Fruit fly (Drosophila melanogaster) whole organism: ENCODE data around the gene CG14260.

ENCODE experiments used
- CG8478 ChIP-seq: fragments of >200 bp; optimal IDR thresholded peaks from 2 replicates; lab custom pipeline; 2018; ENCODE audit warnings: inconsistent platforms
- Dll ChIP-seq: fragments of >200 bp; optimal IDR thresholded peaks from 2 replicates; lab custom pipeline; 2017
- EcR ChIP-seq, 2 experiments: fragments of >200 bp; optimal IDR thresholded peaks; 2 replicates each; lab custom pipeline; 2017; ENCODE audit warnings: missing biosample characterization in 2 of 2, missing genetic modification characterization in 2 of 2, missing genetic modification reagents in 2 of 2
- pan ChIP-seq: fragments of >200 bp; optimal IDR thresholded peaks from 2 replicates; lab custom pipeline; 2017
- psq ChIP-seq: fragments of >200 bp; optimal IDR thresholded peaks from 2 replicates; lab custom pipeline; 2017
- usp ChIP-seq: fragments of >200 bp; optimal IDR thresholded peaks from 2 replicates; lab custom pipeline; 2017; ENCODE audit warnings: missing biosample characterization, missing genetic modification characterization, mixed read lengths

The CG14260 gene

DNA sequence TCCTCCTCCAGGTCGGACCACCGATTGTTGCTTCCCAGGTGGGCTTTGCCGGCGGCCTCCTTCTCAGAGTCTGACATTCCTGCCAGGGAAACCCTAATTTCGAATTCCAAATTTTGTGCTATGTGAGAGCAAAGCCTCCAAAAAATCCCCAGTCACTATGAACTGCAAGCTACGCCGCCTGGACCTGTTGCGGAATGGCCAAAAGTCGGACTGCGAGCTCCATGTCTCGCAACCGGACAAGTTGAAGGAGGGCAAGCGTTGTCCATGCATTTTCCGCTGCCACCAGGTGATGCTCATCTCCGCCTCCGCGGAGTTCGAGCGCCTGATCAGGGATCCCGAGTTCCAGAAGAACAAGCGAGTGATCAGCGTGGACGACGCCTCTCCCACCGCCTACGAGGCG is at the start of gene CG14260, which contains the start of gene CG14262:
Gene CG14260 (plus strand): TSS at position 128 of the 400 bp plus-strand sequence.
Gene CG14262 (minus strand): TSS at position 101 of the 400 bp plus-strand sequence.
- no peak for TF ChIP-seq EcR (GFP tag; optimal IDR thresholded peaks at IDR 0.05; lab: Kevin White, UChicago)
- TF ChIP-seq psq = no peak
- TF ChIP-seq pan (lab: Kevin White, UChicago) = no peak
- TF ChIP-seq Dll (lab: Kevin White, UChicago) = no peak
- no peak for TF ChIP-seq CG8478 (lab: Kevin White, UChicago)

DNA sequence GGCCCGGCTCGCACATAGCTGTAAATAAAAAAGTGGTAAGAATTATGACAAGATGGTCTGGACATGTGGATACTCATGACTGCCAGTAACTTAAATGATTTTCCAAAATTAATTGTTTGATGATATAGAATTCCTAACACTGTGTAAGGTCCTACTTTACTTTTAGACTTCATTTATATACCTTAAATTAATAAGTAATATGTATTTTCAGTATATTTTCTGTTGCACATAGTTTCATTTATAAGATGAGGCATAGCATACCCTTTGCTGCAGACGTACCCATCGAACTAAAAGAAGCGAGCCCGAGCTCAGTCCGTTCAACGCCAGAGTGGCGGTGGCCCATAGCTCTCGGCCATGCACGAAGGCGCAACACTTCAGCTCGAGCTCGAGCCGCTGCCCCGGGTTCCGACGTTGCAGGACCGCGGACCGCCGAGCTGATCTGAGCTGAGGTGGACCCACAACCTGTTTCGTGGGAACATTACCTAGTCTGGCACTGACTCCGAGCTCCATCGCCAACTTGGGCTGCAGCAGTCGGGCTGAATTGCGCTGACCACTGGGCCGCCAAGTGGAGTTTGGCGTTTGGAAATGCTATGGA is 47.7 kb upstream of the CG14260 start:
- no peak for TF ChIP-seq CG8478 (lab: Kevin White, UChicago)
- TF ChIP-seq pan (lab: Kevin White, UChicago) = peak; percentile 86

DNA sequence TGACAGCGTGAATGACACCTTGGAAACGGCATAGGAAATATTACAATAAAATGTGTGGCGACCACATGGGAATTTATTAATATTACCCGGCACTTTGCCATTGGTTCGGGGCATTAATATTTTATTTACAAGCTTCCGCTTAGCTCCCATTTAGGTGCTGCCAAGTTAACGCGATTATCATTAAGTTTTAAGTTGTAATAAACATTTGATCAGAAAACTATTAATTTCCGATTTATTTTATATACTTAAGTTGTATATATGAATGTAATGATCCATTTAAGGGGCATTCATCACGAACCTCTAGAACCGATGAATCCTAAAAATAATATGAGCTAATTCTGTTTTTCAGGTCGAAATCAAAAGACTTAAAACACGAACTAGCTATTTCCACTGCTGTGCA is 47.0 kb upstream of the CG14260 start:
- TF ChIP-seq EcR (GFP tag; optimal IDR thresholded peaks at IDR 0.05; lab: Kevin White, UChicago) (no peak), Dll (lab: Kevin White, UChicago) (no peak), psq (no peak), CG8478 (lab: Kevin White, UChicago) (no peak), usp (no peak), pan (lab: Kevin White, UChicago) (no peak)

- TF ChIP-seq EcR (GFP tag; optimal IDR thresholded peaks at IDR 0.05; lab: Kevin White, UChicago) (no peak), usp (no peak), CG8478 (lab: Kevin White, UChicago) (no peak), pan (lab: Kevin White, UChicago) (no peak), Dll (lab: Kevin White, UChicago) (no peak), psq (no peak)
These were observed 46.4 kb upstream of the CG14260 start for dm6 chr3R:27218814-27219213.

DNA sequence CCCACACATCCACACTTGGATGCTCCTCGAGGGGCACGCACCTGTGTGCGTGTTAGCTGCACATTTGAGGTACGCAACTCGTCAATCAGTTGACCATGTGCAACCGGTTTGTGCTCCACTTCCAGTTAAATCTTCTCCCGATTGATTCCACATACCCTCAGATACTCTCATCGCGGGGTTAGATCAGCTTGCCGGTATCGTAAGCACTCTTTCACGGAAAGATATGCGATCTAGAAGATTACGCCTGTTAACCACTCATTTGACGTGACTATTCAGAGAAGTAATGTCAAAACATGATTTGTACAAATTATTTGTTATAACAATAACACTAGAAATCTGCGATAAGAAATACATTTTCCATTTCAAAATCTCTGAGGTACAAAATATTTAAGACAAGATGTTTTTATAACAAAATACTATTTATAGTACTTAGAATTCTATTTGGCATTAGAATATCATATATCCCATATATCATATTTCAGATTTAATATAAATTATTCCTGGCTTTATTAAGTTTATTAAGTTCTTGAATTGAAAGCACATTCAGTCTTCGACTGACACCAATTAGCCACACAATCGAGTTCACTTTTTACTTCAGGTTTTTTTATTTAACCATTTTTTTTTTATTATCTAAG is 44.3 kb upstream of the CG14260 start:
- TF ChIP-seq EcR (GFP tag; optimal IDR thresholded peaks at IDR 0.05; lab: Kevin White, UChicago) = no peak
- no peak for TF ChIP-seq CG8478 (lab: Kevin White, UChicago)
- TF ChIP-seq psq = no peak
- no peak for TF ChIP-seq usp
- TF ChIP-seq pan (lab: Kevin White, UChicago) = no peak
- TF ChIP-seq Dll (lab: Kevin White, UChicago) = no peak

dm6 chr3R:27222013-27222673 is 43.1 kb upstream of the CG14260 start:
- TF ChIP-seq pan (lab: Kevin White, UChicago) (no peak), usp (no peak), psq (no peak), CG8478 (lab: Kevin White, UChicago) (no peak), Dll (lab: Kevin White, UChicago) (no peak), EcR (GFP tag; optimal IDR thresholded peaks at IDR 0.05; lab: Kevin White, UChicago) (no peak)

DNA sequence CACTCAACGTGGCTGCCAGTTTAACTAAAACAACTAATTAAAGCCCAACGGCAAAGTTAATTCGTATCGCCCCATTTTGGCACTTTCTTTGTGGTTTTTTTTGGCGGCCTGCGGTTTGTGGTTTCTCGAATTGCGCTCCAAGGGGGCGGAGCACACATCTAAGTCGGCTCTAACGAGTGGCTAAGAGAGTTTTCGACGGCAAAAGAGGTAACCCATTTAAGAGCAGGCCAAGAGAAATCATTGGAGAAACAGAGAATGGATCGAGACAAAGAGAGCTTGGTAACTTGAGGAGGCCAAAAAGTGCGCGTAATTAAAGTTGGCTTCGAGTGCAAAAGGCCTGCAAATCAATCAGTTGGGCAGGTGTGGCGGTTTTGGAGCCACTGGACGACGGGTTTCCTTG is 42.2 kb upstream of the CG14260 start:
- TF ChIP-seq usp (no peak), psq (no peak)

DNA sequence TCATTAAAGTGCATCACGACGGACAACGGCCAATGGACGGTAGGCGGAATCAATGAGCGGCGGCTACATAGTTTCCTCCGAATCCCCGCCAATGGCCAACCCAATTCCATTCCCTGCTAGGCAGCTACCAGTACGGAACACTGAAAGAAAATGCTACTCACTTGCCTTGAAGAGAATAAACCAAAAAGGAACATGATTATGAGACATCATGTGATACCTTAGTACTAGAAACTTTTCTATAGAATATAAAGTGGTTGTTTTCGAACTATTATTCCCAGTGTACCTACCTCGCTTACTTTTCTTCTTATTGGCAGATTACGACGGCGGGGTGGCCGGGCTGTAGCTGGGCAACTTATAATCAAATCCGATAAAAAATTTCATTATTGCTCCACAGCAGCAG is 40.5 kb upstream of the CG14260 start:
- TF ChIP-seq psq = no peak
- no peak for TF ChIP-seq Dll (lab: Kevin White, UChicago)

DNA sequence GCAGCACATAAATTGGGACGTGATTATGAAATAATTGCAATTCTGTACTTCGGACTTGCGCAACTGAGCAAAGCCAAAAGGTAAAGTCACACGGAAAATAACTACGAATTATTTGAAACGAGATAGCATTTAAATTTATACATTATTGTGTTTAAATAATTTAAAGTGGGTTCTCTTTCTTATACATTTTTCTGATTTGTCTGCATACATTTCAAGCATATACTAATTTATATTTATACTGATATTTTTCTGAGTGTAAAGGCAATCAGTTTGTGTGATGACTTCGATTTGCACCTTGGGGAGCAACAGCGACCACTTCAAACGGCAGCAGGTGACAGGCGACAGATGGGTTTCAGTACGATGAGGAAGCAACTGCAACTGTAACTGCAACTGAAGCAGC is 39.8 kb upstream of the CG14260 start:
- TF ChIP-seq Dll (lab: Kevin White, UChicago) = peak; percentile 1
- no peak for TF ChIP-seq pan (lab: Kevin White, UChicago)

DNA sequence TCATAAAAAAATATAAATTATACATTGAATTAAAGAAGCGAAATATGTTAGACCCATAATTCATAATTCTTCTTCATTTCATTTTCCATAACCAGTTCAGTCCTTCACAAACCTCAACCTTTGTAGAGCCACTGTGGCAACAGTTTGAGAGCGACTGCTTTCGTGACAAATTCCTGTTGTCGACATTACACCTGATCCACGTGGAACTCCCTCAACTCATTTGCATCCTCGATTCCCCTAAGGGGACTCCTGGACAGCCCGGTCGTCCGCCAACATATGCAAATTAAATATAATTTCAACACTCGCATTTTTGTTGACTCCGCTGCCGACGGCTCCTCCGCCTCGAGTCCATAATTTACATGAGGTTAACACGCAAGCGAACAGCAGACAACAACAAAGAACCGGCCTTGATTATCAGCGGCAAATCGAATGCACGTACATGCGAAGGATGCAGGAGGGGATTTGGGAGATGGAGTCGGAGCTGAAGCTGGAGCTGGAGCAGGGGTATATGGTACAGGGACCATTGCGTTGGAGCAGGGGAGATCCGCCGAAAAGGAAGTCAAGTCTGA is 39.1 kb upstream of the CG14260 start:
- TF ChIP-seq EcR (GFP tag; optimal IDR thresholded peaks at IDR 0.05; lab: Kevin White, UChicago) = no peak
- TF ChIP-seq psq = no peak
- TF ChIP-seq Dll (lab: Kevin White, UChicago) = no peak
- TF ChIP-seq usp = no peak
- TF ChIP-seq pan (lab: Kevin White, UChicago) = no peak
- TF ChIP-seq CG8478 (lab: Kevin White, UChicago) = no peak

dm6 chr3R:27228342-27228741 is 36.9 kb upstream of the CG14260 start, which contains the start of gene CG42813:
TSS of gene CG42813 (minus strand) at chr3R:27228561.
- TF ChIP-seq Dll (lab: Kevin White, UChicago) (no peak), psq (no peak), CG8478 (lab: Kevin White, UChicago) (no peak), usp (no peak), EcR (GFP tag; optimal IDR thresholded peaks at IDR 0.05; lab: Kevin White, UChicago) (no peak), pan (lab: Kevin White, UChicago) (no peak)

- TF ChIP-seq pan (lab: Kevin White, UChicago) (no peak), Dll (lab: Kevin White, UChicago) (no peak), EcR (GFP tag; optimal IDR thresholded peaks at IDR 0.05; lab: Kevin White, UChicago) (no peak), psq (no peak), CG8478 (lab: Kevin White, UChicago) (no peak), usp (no peak)
These were observed 35.9 kb upstream of the CG14260 start, which contains the start of gene CG42814 for dm6 chr3R:27229368-27229767. TSS of gene CG42814 (minus strand) at chr3R:27229468.
